Fruit fly (Drosophila melanogaster) whole organism, embryonic: ENCODE results near the gene dlt.

Experiments used
- Antp ChIP-seq: fragments of 200-800 bp; sonication (Bioruptor generic); optimal IDR thresholded peaks from 3 replicates; lab custom pipeline; 2016; ENCODE audit warnings: missing biosample characterization, missing genetic modification characterization
- Bgb ChIP-seq: fragments of 200-800 bp; sonication (Bioruptor generic); IDR thresholded peaks from 2 replicates; pipeline ENCODE4 v1.3.6; 2022; ENCODE audit warnings: missing biosample characterization, missing genetic modification characterization; ENCODE audit not compliant: partially characterized antibody
- C15 ChIP-seq: fragments of 200-800 bp; sonication (Bioruptor generic); IDR thresholded peaks from 3 replicates; pipeline ENCODE4 v1.3.6; 2022; ENCODE audit warnings: missing biosample characterization, missing genetic modification characterization
- CG11093 ChIP-seq: fragments of 200-800 bp; sonication (Bioruptor generic); IDR thresholded peaks from 3 replicates; pipeline ENCODE4 v1.3.6; 2022; ENCODE audit warnings: missing biosample characterization, missing genetic modification characterization
- CG11398 ChIP-seq: fragments of 200-800 bp; sonication (Bioruptor generic); optimal IDR thresholded peaks from 2 replicates; lab custom pipeline; 2016; ENCODE audit warnings: missing biosample characterization, missing genetic modification characterization
- CG12299 ChIP-seq: fragments of 200-800 bp; sonication (Bioruptor generic); optimal IDR thresholded peaks from 2 replicates; lab custom pipeline; 2018; ENCODE audit warnings: missing biosample characterization, mild to moderate bottlenecking, missing genetic modification characterization
- CG12659 ChIP-seq: fragments of 200-800 bp; sonication (Bioruptor generic); optimal IDR thresholded peaks from 3 replicates; lab custom pipeline; 2017; ENCODE audit warnings: mild to moderate bottlenecking, missing biosample characterization, missing genetic modification reagents, missing genetic modification characterization
- CG12942 ChIP-seq: fragments of 200-800 bp; sonication (Bioruptor generic); optimal IDR thresholded peaks from 3 replicates; lab custom pipeline; 2016; ENCODE audit warnings: missing biosample characterization, missing genetic modification characterization
- CG13424 ChIP-seq: fragments of 200-800 bp; sonication (Bioruptor generic); optimal IDR thresholded peaks from 2 replicates; lab custom pipeline; 2019; ENCODE audit warnings: missing biosample characterization, mild to moderate bottlenecking, missing genetic modification characterization, moderate library complexity
- CG17328 ChIP-seq: fragments of 200-800 bp; sonication (Bioruptor generic); IDR thresholded peaks from 2 replicates; pipeline ENCODE4 v1.3.6; 2022; ENCODE audit warnings: missing biosample characterization, missing genetic modification characterization
- CG31224 ChIP-seq: fragments of 200-800 bp; sonication (Bioruptor generic); IDR thresholded peaks from 2 replicates; pipeline ENCODE4 v1.3.6; 2022; ENCODE audit warnings: missing biosample characterization, missing genetic modification characterization
- CG33213 ChIP-seq: fragments of 200-800 bp; sonication (Bioruptor generic); optimal IDR thresholded peaks from 3 replicates; lab custom pipeline; 2016; ENCODE audit warnings: missing biosample characterization, missing genetic modification characterization
- CG33557 ChIP-seq: fragments of 200-800 bp; sonication (Bioruptor generic); optimal IDR thresholded peaks from 2 replicates; lab custom pipeline; 2019; ENCODE audit warnings: missing biosample characterization, mild to moderate bottlenecking, missing genetic modification characterization, moderate library complexity
- CG4328 ChIP-seq: fragments of 200-800 bp; sonication (Bioruptor generic); optimal IDR thresholded peaks from 3 replicates; lab custom pipeline; 2017; ENCODE audit warnings: missing biosample characterization, missing genetic modification reagents, missing genetic modification characterization
- CG4854 ChIP-seq: fragments of 200-800 bp; sonication (Bioruptor generic); optimal IDR thresholded peaks from 2 replicates; lab custom pipeline; 2016; ENCODE audit warnings: missing biosample characterization, missing genetic modification characterization, inconsistent platforms
- CG5245 ChIP-seq: fragments of 200-800 bp; sonication (Bioruptor generic); optimal IDR thresholded peaks from 3 replicates; lab custom pipeline; 2016; ENCODE audit warnings: missing biosample characterization, missing genetic modification characterization
- CG6654 ChIP-seq: fragments of 200-800 bp; sonication (Bioruptor generic); optimal IDR thresholded peaks from 2 replicates; lab custom pipeline; 2017; ENCODE audit warnings: missing biosample characterization, mild to moderate bottlenecking, missing genetic modification characterization
- CG7786 ChIP-seq: fragments of 200-800 bp; sonication (Bioruptor generic); optimal IDR thresholded peaks from 2 replicates; lab custom pipeline; 2016; ENCODE audit warnings: missing biosample characterization, missing genetic modification characterization
- CG7839 ChIP-seq: fragments of 200-800 bp; sonication (Bioruptor generic); optimal IDR thresholded peaks from 3 replicates; lab custom pipeline; 2018; ENCODE audit warnings: missing biosample characterization, mild to moderate bottlenecking, missing genetic modification characterization, moderate library complexity
- CG8388 ChIP-seq: fragments of 200-800 bp; sonication (Bioruptor generic); optimal IDR thresholded peaks from 2 replicates; lab custom pipeline; 2019; ENCODE audit warnings: missing biosample characterization, mild to moderate bottlenecking, missing genetic modification characterization, moderate library complexity
- CG8924 ChIP-seq: fragments of 200-800 bp; optimal IDR thresholded peaks from 3 replicates; lab custom pipeline; 2019; ENCODE audit warnings: missing biosample characterization, mild to moderate bottlenecking, missing genetic modification characterization, moderate library complexity
- CG9932 ChIP-seq: fragments of 200-800 bp; sonication (Bioruptor generic); IDR thresholded peaks from 2 replicates; pipeline ENCODE4 v1.3.6; 2022; ENCODE audit warnings: missing biosample characterization, missing genetic modification characterization
- CrebB ChIP-seq: fragments of 200-800 bp; sonication (Bioruptor generic); optimal IDR thresholded peaks from 3 replicates; lab custom pipeline; 2018; ENCODE audit warnings: missing biosample characterization, mild to moderate bottlenecking, missing genetic modification characterization
- D19A ChIP-seq: fragments of 200-800 bp; optimal IDR thresholded peaks from 3 replicates; lab custom pipeline; 2019; ENCODE audit warnings: missing biosample characterization, mild to moderate bottlenecking, missing genetic modification characterization, moderate library complexity
- Drgx ChIP-seq: fragments of 200-800 bp; sonication (Bioruptor generic); IDR thresholded peaks from 2 replicates; pipeline ENCODE4 v1.3.6; 2022; ENCODE audit warnings: missing biosample characterization, missing genetic modification characterization
- E2f2 ChIP-seq: fragments of 200-800 bp; sonication (Bioruptor generic); IDR thresholded peaks from 2 replicates; pipeline ENCODE4 v1.3.6; 2022; ENCODE audit warnings: missing biosample characterization, missing genetic modification characterization
- HHEX ChIP-seq: fragments of 200-800 bp; sonication (Bioruptor generic); optimal IDR thresholded peaks from 3 replicates; lab custom pipeline; 2017; ENCODE audit warnings: missing biosample characterization, mild to moderate bottlenecking, missing genetic modification characterization, missing genetic modification reagents
- Jarid2 ChIP-seq: fragments of 200-800 bp; sonication (Bioruptor generic); optimal IDR thresholded peaks from 3 replicates; lab custom pipeline; 2017; ENCODE audit warnings: mild to moderate bottlenecking, missing biosample characterization, missing genetic modification reagents, missing genetic modification characterization
- Lim3 ChIP-seq: fragments of 200-800 bp; sonication (Bioruptor generic); IDR thresholded peaks from 2 replicates; pipeline ENCODE4 v1.3.6; 2022; ENCODE audit warnings: missing biosample characterization, missing genetic modification characterization
- Sox102F ChIP-seq: fragments of 200-800 bp; sonication (Bioruptor generic); optimal IDR thresholded peaks from 2 replicates; lab custom pipeline; 2018; ENCODE audit warnings: missing biosample characterization, mild to moderate bottlenecking, missing genetic modification characterization, moderate library complexity
- Trl ChIP-seq, 3 experiments: fragments of >200 bp in 2 of 3; fragments of 200-800 bp in 1 of 3; sonication (Bioruptor generic) in 1 of 3; optimal IDR thresholded peaks; 2 replicates in 1 of 3; 3 replicates in 2 of 3; lab custom pipeline; 2016 to 2017; ENCODE audit warnings: missing biosample characterization in 1 of 3, missing genetic modification characterization in 1 of 3
- ara ChIP-seq: fragments of 200-800 bp; sonication (Bioruptor generic); IDR thresholded peaks from 2 replicates; pipeline ENCODE4 v1.3.6; 2022; ENCODE audit warnings: missing biosample characterization, missing genetic modification characterization
- br ChIP-seq: fragments of >200 bp; optimal IDR thresholded peaks from 2 replicates; lab custom pipeline; 2017
- caup ChIP-seq: fragments of 200-800 bp; sonication (Bioruptor generic); optimal IDR thresholded peaks from 3 replicates; lab custom pipeline; 2017; ENCODE audit warnings: missing biosample characterization, mild to moderate bottlenecking, missing genetic modification characterization, moderate library complexity; ENCODE audit not compliant: severe bottlenecking
- cg ChIP-seq: fragments of 200-800 bp; sonication (Bioruptor generic); optimal IDR thresholded peaks from 3 replicates; lab custom pipeline; 2019; ENCODE audit warnings: missing biosample characterization, mild to moderate bottlenecking, missing genetic modification characterization, moderate library complexity
- chm ChIP-seq: fragments of 200-800 bp; sonication (Bioruptor generic); IDR thresholded peaks from 2 replicates; pipeline ENCODE4 v1.3.6; 2022; ENCODE audit warnings: missing biosample characterization, missing genetic modification characterization
- croc ChIP-seq: fragments of 200-800 bp; sonication (Bioruptor generic); conservative IDR thresholded peaks from 3 replicates; pipeline ENCODE4 v1.3.6; 2022; ENCODE audit warnings: missing biosample characterization, missing genetic modification characterization
- danr ChIP-seq: fragments of 200-800 bp; sonication (Bioruptor generic); IDR thresholded peaks from 2 replicates; pipeline ENCODE4 v1.3.6; 2022; ENCODE audit warnings: missing biosample characterization, missing genetic modification characterization
- en ChIP-seq: fragments of 200-800 bp; sonication (Bioruptor generic); optimal IDR thresholded peaks from 2 replicates; lab custom pipeline; 2016; ENCODE audit warnings: missing biosample characterization, missing genetic modification characterization
- gfzf ChIP-seq: fragments of 200-800 bp; sonication (Bioruptor generic); optimal IDR thresholded peaks from 2 replicates; lab custom pipeline; 2016; ENCODE audit warnings: missing biosample characterization, mild to moderate bottlenecking, missing genetic modification characterization, moderate library complexity
- hkb ChIP-seq, 2 experiments: fragments of 200-800 bp in 1 of 2; fragments of >200 bp in 1 of 2; sonication (Bioruptor generic) in 1 of 2; IDR thresholded peaks in 1 of 2; optimal IDR thresholded peaks in 1 of 2; 2 replicates each; pipeline versions ENCODE4 v1.3.6 to Lab custom; 2017 to 2022; ENCODE audit warnings: missing biosample characterization in 1 of 2, missing genetic modification characterization in 1 of 2
- nom ChIP-seq: fragments of 200-800 bp; sonication (Bioruptor generic); optimal IDR thresholded peaks from 2 replicates; lab custom pipeline; 2017; ENCODE audit warnings: missing biosample characterization, missing genetic modification characterization, mild to moderate bottlenecking, moderate library complexity, missing genetic modification reagents
- psq ChIP-seq: fragments of 200-800 bp; sonication (Bioruptor generic); optimal IDR thresholded peaks from 2 replicates; lab custom pipeline; 2017; ENCODE audit warnings: missing biosample characterization, missing genetic modification characterization
- scrt ChIP-seq: fragments of 200-800 bp; sonication (Bioruptor generic); optimal IDR thresholded peaks from 2 replicates; lab custom pipeline; 2018; ENCODE audit warnings: missing biosample characterization, mild to moderate bottlenecking, missing genetic modification characterization, moderate library complexity
- sd ChIP-seq: fragments of 200-800 bp; sonication (Bioruptor generic); optimal IDR thresholded peaks from 3 replicates; lab custom pipeline; 2018; ENCODE audit warnings: missing biosample characterization, mild to moderate bottlenecking, missing genetic modification characterization, moderate library complexity
- tap ChIP-seq: fragments of 200-800 bp; optimal IDR thresholded peaks from 3 replicates; lab custom pipeline; 2019; ENCODE audit warnings: missing biosample characterization, mild to moderate bottlenecking, missing genetic modification characterization, moderate library complexity
- tup ChIP-seq: fragments of 200-800 bp; sonication (Bioruptor generic); optimal IDR thresholded peaks from 2 replicates; lab custom pipeline; 2016; ENCODE audit warnings: missing biosample characterization, mild to moderate bottlenecking, missing genetic modification characterization, moderate library complexity

dlt gene

dm6 chr3L:1774713-1775648 lies 20.1 kb downstream of the dlt start, which contains the start of the genes CG13933 and PolD2 (continued):
- TF ChIP-seq CG4854 (GFP tag; lab: Kevin White, UChicago) (no peak), CG17328 (GFP tag; lab: Robert Waterston, UW) (peak; percentile 99), CG6654 (GFP tag; lab: Kevin White, UChicago) (peak; percentile 65), CG33557 (GFP tag; lab: Kevin White, UChicago) (peak; percentile 98), chm (GFP tag; lab: Robert Waterston, UW) (peak; percentile 98), CG12942 (GFP tag; lab: Kevin White, UChicago) (peak; percentile 96), Antp (peak; percentile 79), gfzf (GFP tag; lab: Kevin White, UChicago) (no peak), en (GFP tag; lab: Kevin White, UChicago) (peak; percentile 26), D19A (tag; lab: Kevin White, UChicago) (no peak), Sox102F (GFP tag; lab: Kevin White, UChicago) (peak; percentile 99), C15 (GFP tag; lab: Robert Waterston, UW) (peak; percentile 81; the same call in 1 of the 3 replicates), Lim3 (peak; percentile 95), E2f2 (peak; percentile 91), CG7839 (tag; lab: Kevin White, UChicago) (peak; percentile 98), CG9932 (GFP tag; lab: Robert Waterston, UW) (peak; percentile 99), Drgx (GFP tag; lab: Robert Waterston, UW) (peak; percentile 96), CG11398 (peak; percentile 79), Jarid2 (GFP tag; lab: Kevin White, UChicago) (no peak), br (lab: Kevin White, UChicago) (no peak), tup (GFP tag; lab: Kevin White, UChicago) (peak; percentile 90), croc (GFP tag; lab: Robert Waterston, UW) (peak; percentile 96), HHEX (GFP tag; lab: Kevin White, UChicago) (peak; percentile 78), hkb (optimal IDR thresholded peaks at IDR 0.05; lab: Kevin White, UChicago) (no peak), hkb (GFP tag; IDR thresholded peaks at IDR 0.05; lab: Robert Waterston, UW) (peak; percentile 98), sd (tag; lab: Kevin White, UChicago) (no peak), CG5245 (GFP tag; lab: Kevin White, UChicago) (peak; percentile 55), psq (GFP tag; lab: Kevin White, UChicago) (peak; percentile 92), CG8924 (peak; percentile 99), nom (no peak), CrebB (tag; lab: Kevin White, UChicago) (peak; percentile 93), danr (GFP tag; lab: Robert Waterston, UW) (peak; percentile 46; the same call in 1 of the 2 replicates), CG33213 (GFP tag; lab: Kevin White, UChicago) (no peak), CG7786 (peak; percentile 85), CG12299 (peak; percentile 95), tap (tag; lab: Kevin White, UChicago) (no peak), scrt (GFP tag; lab: Kevin White, UChicago) (no peak), CG13424 (tag; lab: Kevin White, UChicago) (peak; percentile 99), CG31224 (peak; percentile 91), cg (GFP tag; lab: Kevin White, UChicago) (no peak), caup (peak; percentile 95), Trl (optimal IDR thresholded peaks at IDR 0.05; lab: Kevin White, UChicago) (no peak), Trl (GFP tag; optimal IDR thresholded peaks at IDR 0.05; lab: Kevin White, UChicago) (peak; percentile 64), CG11093 (peak; percentile 98), ara (peak; percentile 97), CG8388 (GFP tag; lab: Kevin White, UChicago) (peak; percentile 96), Bgb (peak; percentile 64; the same call in 1 of the 2 replicates), CG12659 (peak; percentile 98), CG4328 (GFP tag; lab: Kevin White, UChicago) (peak; percentile 20)
